Worm (Caenorhabditis elegans) whole organism, midembryonic: ENCODE measurements around the gene rps-8.

ENCODE experiments used
- T22C8.4 ChIP-seq: fragments of 200-800 bp; sonication (Bioruptor generic); IDR thresholded peaks from 2 replicates; pipeline ENCODE4 v1.3.6; 2022; ENCODE audit warnings: missing genetic modification characterization, missing compliant biosample characterization
- cog-1 ChIP-seq: sonication (generic microtip); optimal IDR thresholded peaks from 2 replicates; lab custom pipeline; 2016; ENCODE audit warnings: missing genetic modification characterization, missing compliant biosample characterization
- flt-1 ChIP-seq: fragments of 200-800 bp; sonication (Bioruptor generic); IDR thresholded peaks from 2 replicates; pipeline ENCODE4 v1.3.6; 2022; ENCODE audit warnings: missing genetic modification characterization, missing compliant biosample characterization
- klf-2 ChIP-seq: fragments of 200-800 bp; sonication (Bioruptor generic); conservative IDR thresholded peaks from 2 replicates; pipeline ENCODE4 v1.3.6; 2022; ENCODE audit warnings: missing genetic modification reagents, missing genetic modification characterization, missing compliant biosample characterization
- med-1 ChIP-seq: sonication (generic microtip); optimal IDR thresholded peaks from 2 replicates; lab custom pipeline; 2017; ENCODE audit warnings: missing genetic modification characterization, mild to moderate bottlenecking, missing compliant biosample characterization, antibody characterized with exemption, missing genetic modification reagents; ENCODE audit not compliant: insufficient read depth
- ref-1 ChIP-seq: fragments of 200-800 bp; sonication (Bioruptor generic); conservative IDR thresholded peaks from 2 replicates; pipeline ENCODE4 v1.3.6; 2022; ENCODE audit warnings: missing genetic modification reagents, missing genetic modification characterization, missing compliant biosample characterization
- tab-1 ChIP-seq: fragments of 200-800 bp; sonication (Bioruptor generic); IDR thresholded peaks from 2 replicates; pipeline ENCODE4 v1.3.6; 2022; ENCODE audit warnings: missing genetic modification characterization, missing compliant biosample characterization
- ztf-23 ChIP-seq: fragments of 200-800 bp; sonication (Bioruptor generic); IDR thresholded peaks from 2 replicates; pipeline ENCODE4 v1.3.6; 2022; ENCODE audit warnings: missing genetic modification reagents, missing genetic modification characterization, missing compliant biosample characterization
- ztf-29 ChIP-seq: fragments of 200-800 bp; sonication (Bioruptor generic); IDR thresholded peaks from 2 replicates; pipeline ENCODE4 v1.3.6; 2022; ENCODE audit warnings: missing genetic modification reagents, missing genetic modification characterization, missing compliant biosample characterization

The rps-8 gene

DNA sequence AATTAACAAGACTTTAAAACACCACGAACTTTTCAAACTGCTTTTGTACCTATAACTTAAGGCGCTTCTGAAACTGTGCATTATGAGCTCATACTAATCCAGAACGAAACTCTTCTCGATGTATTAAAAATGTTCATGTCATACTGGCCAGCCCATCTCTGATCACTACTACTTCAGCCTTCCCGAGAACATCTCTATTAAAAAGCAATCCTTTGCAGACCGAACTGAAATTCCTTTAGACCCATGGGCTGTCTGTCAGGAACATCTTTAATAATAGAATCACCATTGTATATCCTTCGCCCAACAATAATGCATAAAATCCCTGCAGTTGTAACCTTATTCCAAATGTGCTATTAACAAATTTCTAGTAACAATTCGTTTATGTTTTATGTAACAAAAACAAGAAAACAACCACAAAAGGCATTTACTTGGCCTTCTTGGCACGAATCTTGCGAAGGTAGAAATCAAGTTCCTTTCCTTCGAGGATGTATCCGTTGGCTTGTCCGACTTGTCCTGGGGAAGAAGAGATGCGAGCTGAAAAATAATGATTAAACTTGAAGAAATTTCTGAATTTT is 953 bp downstream of the rps-8 start:
- TF ChIP-seq tab-1 (GFP tag; lab: Robert Waterston, UW) = no peak
- no peak for TF ChIP-seq flt-1 (GFP tag; lab: Robert Waterston, UW)
- no peak for TF ChIP-seq T22C8.4 (GFP tag; lab: Robert Waterston, UW)
- no peak for TF ChIP-seq klf-2 (GFP tag; lab: Robert Waterston, UW)
- TF ChIP-seq med-1 (GFP tag; lab: Kevin White, UChicago) = no peak

DNA sequence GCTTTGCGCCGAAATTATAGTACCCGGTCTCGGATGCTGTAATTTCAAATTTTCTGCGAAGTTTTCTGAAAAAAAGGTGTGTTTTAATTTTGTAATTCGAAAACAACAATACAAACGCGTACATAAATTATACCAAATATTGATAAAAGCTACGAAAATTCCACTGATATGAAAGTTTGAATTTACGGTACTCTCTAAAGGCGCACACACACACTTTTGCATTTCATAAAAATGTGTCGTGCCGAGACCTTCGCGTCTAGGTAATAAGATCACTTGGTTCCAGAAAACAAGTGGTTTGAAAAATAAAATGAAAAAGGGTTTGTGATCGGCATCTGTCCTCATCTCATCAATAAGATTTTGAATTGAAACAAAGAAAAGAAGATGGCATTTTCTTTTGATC is 2.8 kb downstream of the rps-8 start:
- TF ChIP-seq med-1 (GFP tag; lab: Kevin White, UChicago) (no peak), flt-1 (GFP tag; lab: Robert Waterston, UW) (no peak), klf-2 (GFP tag; lab: Robert Waterston, UW) (no peak), cog-1 (tag; lab: Kevin White, UChicago) (no peak), ref-1 (GFP tag; lab: Robert Waterston, UW) (no peak), ztf-29 (no peak), tab-1 (GFP tag; lab: Robert Waterston, UW) (no peak), ztf-23 (GFP tag; lab: Robert Waterston, UW) (no peak), T22C8.4 (GFP tag; lab: Robert Waterston, UW) (no peak)

DNA sequence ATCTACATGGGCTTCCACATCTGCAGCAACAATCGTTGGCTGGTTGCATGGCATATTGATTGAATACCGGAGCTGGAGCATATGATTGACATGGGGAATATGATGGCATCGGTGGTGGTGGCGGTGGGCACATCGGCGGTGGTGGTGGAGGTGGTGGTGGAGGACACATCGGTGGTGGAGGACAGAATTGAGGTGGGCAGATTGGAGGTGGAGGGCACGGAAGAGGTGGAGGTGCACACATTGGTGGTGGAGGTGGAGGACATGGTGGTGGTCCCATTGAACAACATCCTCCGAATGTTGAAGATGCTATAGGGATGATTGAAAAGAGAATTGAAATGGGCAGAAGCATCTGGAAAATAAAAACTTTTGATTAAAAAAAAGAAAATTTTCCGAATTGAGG is 3.2 kb downstream of the rps-8 start, which contains the start of gene grl-4:
grl-4 (minus strand) TSS at position 351 of the 400 bp plus-strand sequence.
- TF ChIP-seq klf-2 (GFP tag; lab: Robert Waterston, UW) (no peak), flt-1 (GFP tag; lab: Robert Waterston, UW) (no peak), med-1 (GFP tag; lab: Kevin White, UChicago) (no peak), ztf-23 (GFP tag; lab: Robert Waterston, UW) (no peak), ref-1 (GFP tag; lab: Robert Waterston, UW) (no peak), cog-1 (tag; lab: Kevin White, UChicago) (no peak), ztf-29 (no peak), T22C8.4 (GFP tag; lab: Robert Waterston, UW) (no peak), tab-1 (GFP tag; lab: Robert Waterston, UW) (no peak)

DNA sequence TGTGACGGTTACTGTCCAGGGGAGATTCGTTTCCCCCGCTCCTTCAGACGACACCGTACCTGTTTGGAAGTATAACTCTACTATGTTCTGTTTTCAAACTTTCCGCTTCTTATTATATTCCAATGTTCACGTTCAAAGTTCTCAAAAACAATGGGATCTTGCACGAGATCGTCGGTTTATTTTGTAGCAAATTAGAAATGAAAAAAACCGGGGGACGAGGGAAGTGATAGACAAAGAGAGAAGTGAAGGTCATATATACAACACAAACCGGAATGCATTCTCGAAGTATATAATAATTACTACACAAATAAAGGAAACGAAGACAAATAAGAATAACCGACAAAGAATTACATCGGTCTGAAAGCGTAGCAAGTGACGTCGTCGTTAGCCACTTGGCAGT is 4.0 kb downstream of the rps-8 start:
- no peak for TF ChIP-seq ref-1 (GFP tag; lab: Robert Waterston, UW)
- no peak for TF ChIP-seq cog-1 (tag; lab: Kevin White, UChicago)
- TF ChIP-seq flt-1 (GFP tag; lab: Robert Waterston, UW) = no peak
- no peak for TF ChIP-seq tab-1 (GFP tag; lab: Robert Waterston, UW)
- no peak for TF ChIP-seq T22C8.4 (GFP tag; lab: Robert Waterston, UW)
- no peak for TF ChIP-seq ztf-23 (GFP tag; lab: Robert Waterston, UW)
- no peak for TF ChIP-seq klf-2 (GFP tag; lab: Robert Waterston, UW)
- TF ChIP-seq med-1 (GFP tag; lab: Kevin White, UChicago) = no peak
- no peak for TF ChIP-seq ztf-29

DNA sequence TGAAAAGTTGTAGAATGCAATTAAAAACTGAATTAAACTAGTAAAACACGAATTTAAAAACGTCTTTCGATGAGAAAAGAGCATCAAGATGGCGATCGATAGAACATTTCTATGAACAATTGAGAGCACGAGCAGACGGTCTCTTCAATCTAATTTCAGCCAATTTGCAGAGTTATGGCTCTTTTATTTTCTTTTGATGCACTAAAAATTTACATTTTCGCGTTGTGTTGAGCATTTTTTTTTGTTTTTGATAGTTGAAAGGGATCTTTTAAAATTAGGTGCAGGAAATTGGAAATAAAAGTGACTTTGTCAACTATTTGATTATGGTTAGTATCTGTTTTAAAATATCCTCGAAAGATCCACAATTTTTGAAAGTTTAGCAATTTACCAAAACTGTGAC is 4.7 kb downstream of the rps-8 start, which contains the start of gene F42C5.6:
F42C5.6 (minus strand) TSS at position 101 of the 400 bp plus-strand sequence.
- TF ChIP-seq tab-1 (GFP tag; lab: Robert Waterston, UW) = no peak
- TF ChIP-seq ztf-29 = no peak
- no peak for TF ChIP-seq ref-1 (GFP tag; lab: Robert Waterston, UW)
- no peak for TF ChIP-seq med-1 (GFP tag; lab: Kevin White, UChicago)
- no peak for TF ChIP-seq T22C8.4 (GFP tag; lab: Robert Waterston, UW)
- no peak for TF ChIP-seq flt-1 (GFP tag; lab: Robert Waterston, UW)
- TF ChIP-seq klf-2 (GFP tag; lab: Robert Waterston, UW) = no peak
- TF ChIP-seq ztf-23 (GFP tag; lab: Robert Waterston, UW) = no peak
- no peak for TF ChIP-seq cog-1 (tag; lab: Kevin White, UChicago)

DNA sequence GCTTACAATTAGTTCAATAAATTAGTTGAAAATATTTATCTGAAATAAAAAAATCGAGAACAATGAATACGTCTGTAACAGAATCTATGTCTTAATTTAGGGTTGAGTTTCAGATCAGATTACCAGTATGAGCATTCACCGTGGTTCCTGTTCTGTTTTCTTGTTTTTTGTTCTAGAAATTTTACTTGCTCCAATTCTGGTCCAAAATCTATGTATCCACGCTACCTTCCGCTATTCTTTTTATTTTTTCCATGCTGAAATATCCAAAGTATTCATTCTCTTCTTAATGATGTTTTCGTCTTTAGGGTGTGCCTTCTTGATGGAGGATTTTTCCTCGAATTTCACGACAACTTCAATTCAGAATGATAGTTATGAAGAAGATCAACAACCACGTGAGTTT is 8.3 kb downstream of the rps-8 start, which contains the start of gene npr-27:
npr-27 (plus strand) TSS at position 301 of the 400 bp plus-strand sequence.
- TF ChIP-seq flt-1 (GFP tag; lab: Robert Waterston, UW) = no peak
- TF ChIP-seq ztf-29 = no peak
- no peak for TF ChIP-seq ztf-23 (GFP tag; lab: Robert Waterston, UW)
- TF ChIP-seq tab-1 (GFP tag; lab: Robert Waterston, UW) = no peak
- TF ChIP-seq med-1 (GFP tag; lab: Kevin White, UChicago) = no peak
- no peak for TF ChIP-seq cog-1 (tag; lab: Kevin White, UChicago)
- TF ChIP-seq T22C8.4 (GFP tag; lab: Robert Waterston, UW) = no peak
- TF ChIP-seq ref-1 (GFP tag; lab: Robert Waterston, UW) = no peak
- no peak for TF ChIP-seq klf-2 (GFP tag; lab: Robert Waterston, UW)

DNA sequence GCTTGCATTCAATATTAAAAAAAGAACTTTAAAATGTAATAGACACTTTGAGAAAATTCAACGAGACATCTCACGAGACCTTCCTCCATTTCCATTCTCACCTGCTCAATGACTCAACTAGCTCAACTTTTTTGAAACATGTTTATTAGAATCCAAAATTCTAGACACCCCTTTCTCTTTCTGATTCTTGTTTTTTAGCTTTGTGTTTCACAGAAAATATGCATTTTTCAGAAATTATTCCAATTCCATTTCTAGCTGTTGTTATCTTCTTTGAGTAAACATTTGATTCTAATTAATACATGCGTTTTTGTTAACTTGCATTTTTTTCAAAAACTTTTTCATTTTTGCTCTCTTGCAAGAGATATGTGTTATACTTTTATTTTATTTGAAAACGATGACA is 12.2 kb downstream of the rps-8 start:
- TF ChIP-seq T22C8.4 (GFP tag; lab: Robert Waterston, UW) = no peak
- no peak for TF ChIP-seq ztf-29
- no peak for TF ChIP-seq tab-1 (GFP tag; lab: Robert Waterston, UW)
- no peak for TF ChIP-seq ref-1 (GFP tag; lab: Robert Waterston, UW)
- TF ChIP-seq cog-1 (tag; lab: Kevin White, UChicago) = no peak
- no peak for TF ChIP-seq flt-1 (GFP tag; lab: Robert Waterston, UW)

DNA sequence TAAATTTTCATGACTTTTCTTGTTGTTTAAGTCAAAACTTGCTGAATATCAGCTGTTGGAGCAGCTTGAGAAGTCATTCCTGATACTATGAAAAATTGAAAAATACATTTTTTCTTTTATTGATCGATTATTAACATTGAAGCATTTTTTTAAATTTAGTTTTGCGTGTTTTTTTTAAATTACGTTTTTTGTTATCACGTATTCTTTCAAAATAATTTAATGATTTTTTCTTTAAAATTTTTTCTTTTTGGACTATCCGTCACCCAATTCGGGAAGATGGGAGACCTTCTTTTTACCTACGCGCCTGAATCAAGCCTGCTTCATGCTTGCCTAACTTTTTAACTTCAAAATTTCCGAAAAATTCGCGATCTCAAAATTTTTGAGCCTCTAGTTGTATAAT is 19.5 kb downstream of the rps-8 start, which contains the start of gene F42C5.5:
F42C5.5 (minus strand) TSS at position 101 of the 400 bp plus-strand sequence.
- TF ChIP-seq ztf-23 (GFP tag; lab: Robert Waterston, UW) (no peak), ref-1 (GFP tag; lab: Robert Waterston, UW) (no peak), med-1 (GFP tag; lab: Kevin White, UChicago) (no peak), cog-1 (tag; lab: Kevin White, UChicago) (no peak), flt-1 (GFP tag; lab: Robert Waterston, UW) (no peak), klf-2 (GFP tag; lab: Robert Waterston, UW) (no peak), T22C8.4 (GFP tag; lab: Robert Waterston, UW) (no peak), tab-1 (GFP tag; lab: Robert Waterston, UW) (no peak), ztf-29 (no peak)

DNA sequence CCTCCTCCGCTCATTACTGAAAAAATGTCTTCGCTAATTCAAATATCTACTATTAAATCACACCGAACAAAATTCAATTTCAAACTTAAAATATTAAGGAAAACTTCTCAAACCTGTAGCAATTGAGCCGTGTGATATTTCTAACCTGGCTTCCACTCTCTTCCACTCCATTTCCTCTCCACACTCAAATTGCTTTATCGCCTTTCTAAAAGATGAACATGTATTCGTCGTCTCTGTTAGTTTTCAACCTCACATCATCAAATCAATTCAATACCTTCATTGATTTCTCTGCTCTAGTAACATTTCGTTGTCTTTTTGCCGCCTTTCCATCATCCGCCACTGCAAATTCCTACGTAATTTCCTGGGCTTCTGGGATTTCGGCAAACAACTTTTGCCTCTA is 21.7 kb downstream of the rps-8 start, which contains the start of gene F42C5.4:
F42C5.4 (minus strand) TSS at position 171 of the 400 bp plus-strand sequence.
- no peak for TF ChIP-seq flt-1 (GFP tag; lab: Robert Waterston, UW)
- no peak for TF ChIP-seq med-1 (GFP tag; lab: Kevin White, UChicago)
